Worm (Caenorhabditis elegans): Measurements from ENCODE around the gene lelo-3.

lelo-3 gene

ce11 chrX:6022469-6022868 lies at the start of gene lelo-3:
Gene lelo-3 (minus strand): TSS chrX:6022569.
- no peak for TF ChIP-seq unc-62 (GFP tag; optimal IDR thresholded peaks at IDR 0.05)

- no peak for TF ChIP-seq unc-62 (GFP tag; optimal IDR thresholded peaks at IDR 0.05)
Observed at ce11 chrX:6066618-6067017, 44.2 kb upstream of the lelo-3 start.

ce11 chrX:6065936-6066452 lies 43.6 kb upstream of the lelo-3 start, which contains the start of gene ptr-4:
Gene ptr-4 (minus strand): TSS chrX:6065986.
- no peak for TF ChIP-seq unc-62 (GFP tag; optimal IDR thresholded peaks at IDR 0.05)

- TF ChIP-seq unc-62 (GFP tag; optimal IDR thresholded peaks at IDR 0.05): no peak
Observed at ce11 chrX:6064385-6064784, 42.0 kb upstream of the lelo-3 start.

ce11 chrX:6059163-6059782 lies 36.9 kb upstream of the lelo-3 start:
- TF ChIP-seq unc-62 (GFP tag; optimal IDR thresholded peaks at IDR 0.05): no peak

ce11 chrX:6057580-6058305 lies 35.4 kb upstream of the lelo-3 start, which contains the start of gene gln-1:
Gene gln-1 (plus strand): TSS chrX:6058255.
- no peak for TF ChIP-seq unc-62 (GFP tag; optimal IDR thresholded peaks at IDR 0.05)

- TF ChIP-seq unc-62 (GFP tag; optimal IDR thresholded peaks at IDR 0.05): no peak
Observed at ce11 chrX:6052744-6053143, 30.4 kb upstream of the lelo-3 start, which contains the start of gene C45B2.6. Gene C45B2.6 (plus strand): TSS chrX:6052879.

ce11 chrX:6050849-6051248 lies 28.5 kb upstream of the lelo-3 start:
- no peak for TF ChIP-seq unc-62 (GFP tag; optimal IDR thresholded peaks at IDR 0.05)

- TF ChIP-seq unc-62 (GFP tag; optimal IDR thresholded peaks at IDR 0.05): no peak
Observed at ce11 chrX:6050078-6050477, 27.7 kb upstream of the lelo-3 start.

ce11 chrX:6048508-6048907 lies 26.1 kb upstream of the lelo-3 start, which contains the start of gene pak-1:
Gene pak-1 (minus strand): TSS chrX:6048608.
- no peak for TF ChIP-seq unc-62 (GFP tag; optimal IDR thresholded peaks at IDR 0.05)

ce11 chrX:6043283-6043682 lies 20.9 kb upstream of the lelo-3 start:
- no peak for TF ChIP-seq unc-62 (GFP tag; optimal IDR thresholded peaks at IDR 0.05)

ce11 chrX:6041995-6042481 lies 19.7 kb upstream of the lelo-3 start:
- no peak for TF ChIP-seq unc-62 (GFP tag; optimal IDR thresholded peaks at IDR 0.05)

ce11 chrX:6041094-6041441 lies 18.7 kb upstream of the lelo-3 start:
- TF ChIP-seq unc-62 (GFP tag; optimal IDR thresholded peaks at IDR 0.05): no peak

ce11 chrX:6040435-6041093 lies 18.2 kb upstream of the lelo-3 start:
- TF ChIP-seq unc-62 (GFP tag; optimal IDR thresholded peaks at IDR 0.05): no peak

- no peak for TF ChIP-seq unc-62 (GFP tag; optimal IDR thresholded peaks at IDR 0.05)
Observed at ce11 chrX:6039544-6039943, 17.2 kb upstream of the lelo-3 start, which contains the start of gene hsp-25. Gene hsp-25 (minus strand): TSS chrX:6039644.

- TF ChIP-seq unc-62 (GFP tag; optimal IDR thresholded peaks at IDR 0.05): no peak
Observed at ce11 chrX:6031169-6031568, 8.8 kb upstream of the lelo-3 start, which contains the start of gene ipp-5. Gene ipp-5 (plus strand): TSS chrX:6031469.

Measured in whole organism, dauer.